Worm (Caenorhabditis elegans) whole organism, L4/young adult: ENCODE measurements around the gene Y37A1B.4.

ENCODE experiments used
- dao-5 ChIP-seq: sonication (generic microtip); optimal IDR thresholded peaks from 2 replicates; lab custom pipeline; 2016; ENCODE audit warnings: missing genotype, missing genetic modification characterization, moderate library complexity, missing compliant biosample characterization
- him-1 ChIP-seq: sonication (generic microtip); optimal IDR thresholded peaks from 2 replicates; lab custom pipeline; 2016; ENCODE audit warnings: missing genotype, missing genetic modification reagents, missing genetic modification characterization, missing compliant biosample characterization

DNA sequence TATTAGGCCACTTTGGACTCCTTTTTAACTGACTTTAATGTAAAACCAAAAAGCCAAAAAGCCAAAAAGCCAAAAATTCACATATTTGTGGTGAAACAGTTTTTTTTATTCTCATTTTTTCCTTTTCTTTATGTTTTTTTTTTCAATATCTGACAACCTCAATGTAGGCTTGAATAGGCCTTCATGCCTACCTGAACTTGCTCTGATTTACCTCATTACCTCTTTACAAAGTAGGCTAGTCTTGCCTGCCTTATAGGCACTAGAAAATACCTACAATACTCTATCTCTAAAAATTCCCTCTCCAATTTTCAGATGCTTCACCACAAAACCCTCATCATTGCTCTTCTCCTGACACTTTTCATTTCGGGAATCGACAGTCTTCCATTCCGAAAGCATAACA lies 45.8 kb upstream of the Y37A1B.4 start, which contains the start of gene ins-34:
- no peak for TF ChIP-seq dao-5 (tag; lab: Kevin White, UChicago)
- no peak for TF ChIP-seq him-1
